Worm (Caenorhabditis elegans): ENCODE data around the gene F44F4.10.

F44F4.10 gene

DNA sequence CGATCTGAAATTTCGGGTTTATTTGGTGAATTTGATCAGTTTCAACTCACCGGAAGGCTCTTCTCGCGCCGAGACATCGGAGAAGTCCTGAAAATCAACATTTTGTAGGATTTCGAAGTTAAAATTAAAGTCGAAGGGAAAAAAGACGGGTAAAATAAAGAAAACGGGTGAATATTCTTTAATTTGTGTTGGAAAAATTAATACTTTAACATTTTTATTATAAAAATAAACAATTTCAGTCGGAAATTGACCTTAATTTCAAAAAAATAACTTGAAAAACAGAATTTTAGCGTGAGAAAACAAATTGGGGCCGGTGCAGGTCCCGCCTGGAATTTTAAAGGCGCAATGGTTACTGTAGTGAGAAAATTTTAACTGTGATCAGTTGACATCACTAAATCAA is 36.0 kb upstream of the F44F4.10 start, which contains the start of gene nos-1:
Gene nos-1 (minus strand): TSS at position 101 of the 400 bp plus-strand sequence.
- TF ChIP-seq pha-4 (tag; optimal IDR thresholded peaks at IDR 0.05), result no peak
- TF ChIP-seq nhr-28 (tag; optimal IDR thresholded peaks at IDR 0.05), result no peak
- TF ChIP-seq eor-1 (tag; optimal IDR thresholded peaks at IDR 0.05), result no peak

DNA sequence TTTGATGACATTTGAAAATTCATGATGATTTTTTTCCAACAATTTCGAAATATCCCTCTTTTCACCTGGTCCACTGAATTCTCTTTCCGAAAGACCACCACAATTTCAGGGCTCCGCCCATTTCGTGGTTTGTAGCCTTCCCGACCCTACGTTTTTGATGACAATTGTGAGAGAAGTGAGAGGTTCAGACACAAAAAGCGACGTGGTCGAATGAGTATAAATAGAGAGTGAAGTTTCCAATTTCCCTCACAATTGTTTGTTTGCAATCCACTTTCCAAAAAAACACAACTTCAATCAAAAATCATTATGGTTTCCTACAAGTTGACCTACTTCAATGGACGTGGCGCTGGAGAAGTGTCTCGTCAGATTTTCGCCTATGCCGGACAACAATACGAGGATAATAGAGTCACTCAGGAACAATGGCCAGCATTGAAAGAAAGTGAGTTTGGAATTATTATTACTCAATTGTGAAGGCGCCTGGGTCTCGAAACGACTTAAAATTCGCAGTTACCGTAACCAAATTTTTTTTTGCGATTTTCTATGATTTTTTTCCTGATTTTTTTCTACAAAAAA is 33.1 kb upstream of the F44F4.10 start, which contains the start of gene gst-5:
Gene gst-5 (plus strand): TSS at position 246 of the 573 bp plus-strand sequence.
- no peak for TF ChIP-seq lin-39 (tag; optimal IDR thresholded peaks at IDR 0.05)
- no peak for TF ChIP-seq egl-27 (tag; optimal IDR thresholded peaks at IDR 0.05)
- no peak for TF ChIP-seq nhr-43 (tag; optimal IDR thresholded peaks at IDR 0.05; ENCODE audit: poor library complexity, severe bottlenecking)
- TF ChIP-seq nhr-11 (tag; optimal IDR thresholded peaks at IDR 0.05), result peak; percentile 67
- TF ChIP-seq nhr-12 (tag; optimal IDR thresholded peaks at IDR 0.05), result no peak
- no peak for TF ChIP-seq snpc-4 (tag; optimal IDR thresholded peaks at IDR 0.05)
- TF ChIP-seq elt-1 (tag; optimal IDR thresholded peaks at IDR 0.05), result no peak
- TF ChIP-seq mdl-1 (tag; optimal IDR thresholded peaks at IDR 0.05), result no peak
- TF ChIP-seq ztf-11 (tag; optimal IDR thresholded peaks at IDR 0.05), result no peak
- no peak for TF ChIP-seq lsy-12 (tag; optimal IDR thresholded peaks at IDR 0.05)
- peak; percentile 39 for TF ChIP-seq nfya-1 (tag; optimal IDR thresholded peaks at IDR 0.05; ENCODE audit: insufficient read depth)
- TF ChIP-seq skn-1 (tag; optimal IDR thresholded peaks at IDR 0.05), result peak; percentile 61
- TF ChIP-seq elt-3 (tag; optimal IDR thresholded peaks at IDR 0.05), result no peak
- peak; percentile 30 for TF ChIP-seq nhr-23 (tag; optimal IDR thresholded peaks at IDR 0.05)
- no peak for TF ChIP-seq nhr-77 (tag; optimal IDR thresholded peaks at IDR 0.05)
- TF ChIP-seq R02D3.7 (tag; optimal IDR thresholded peaks at IDR 0.05), result no peak
- TF ChIP-seq ceh-16 (tag; optimal IDR thresholded peaks at IDR 0.05), result no peak
- no peak for TF ChIP-seq nhr-67 (tag; optimal IDR thresholded peaks at IDR 0.05)
- peak; percentile 17 for TF ChIP-seq pqm-1 (tag; optimal IDR thresholded peaks at IDR 0.05)
- TF ChIP-seq ZK546.5 (tag; optimal IDR thresholded peaks at IDR 0.05), result no peak
- no peak for TF ChIP-seq jun-1 (tag; optimal IDR thresholded peaks at IDR 0.05)
- no peak for TF ChIP-seq egl-5 (tag; optimal IDR thresholded peaks at IDR 0.05)
- no peak for TF ChIP-seq ceh-28 (tag; optimal IDR thresholded peaks at IDR 0.05)
- no peak for TF ChIP-seq daf-12 (tag; optimal IDR thresholded peaks at IDR 0.05)
- TF ChIP-seq ceh-82 (tag; optimal IDR thresholded peaks at IDR 0.05), result no peak
- peak; percentile 89 for TF ChIP-seq pha-4 (tag; optimal IDR thresholded peaks at IDR 0.05)
- TF ChIP-seq fos-1 (tag; optimal IDR thresholded peaks at IDR 0.05), result no peak
- no peak for TF ChIP-seq nhr-25 (tag; optimal IDR thresholded peaks at IDR 0.05)
- no peak for TF ChIP-seq eor-1 (tag; optimal IDR thresholded peaks at IDR 0.05)
- TF ChIP-seq ama-1 (optimal IDR thresholded peaks at IDR 0.05), result peak; percentile 21
- TF ChIP-seq nhr-28 (tag; optimal IDR thresholded peaks at IDR 0.05), result no peak
- no peak for TF ChIP-seq aly-2 (tag; optimal IDR thresholded peaks at IDR 0.05)
- TF ChIP-seq nhr-76 (tag; optimal IDR thresholded peaks at IDR 0.05), result no peak
- TF ChIP-seq mml-1 (tag; optimal IDR thresholded peaks at IDR 0.05), result no peak
- no peak for TF ChIP-seq unc-62 (GFP tag; optimal IDR thresholded peaks at IDR 0.05)
- peak; percentile 9 for TF ChIP-seq hmg-11 (tag; optimal IDR thresholded peaks at IDR 0.05)
- no peak for TF ChIP-seq fkh-2 (tag; optimal IDR thresholded peaks at IDR 0.05)
- TF ChIP-seq lin-15B (tag; optimal IDR thresholded peaks at IDR 0.05), result peak; percentile 15
- TF ChIP-seq ztf-4 (tag; optimal IDR thresholded peaks at IDR 0.05), result no peak
- no peak for TF ChIP-seq ceh-9 (tag; optimal IDR thresholded peaks at IDR 0.05)
- TF ChIP-seq sea-2 (GFP tag; optimal IDR thresholded peaks at IDR 0.05), result no peak
- peak; percentile 33 for TF ChIP-seq elt-2 (tag; optimal IDR thresholded peaks at IDR 0.05)
- TF ChIP-seq unc-39 (tag; optimal IDR thresholded peaks at IDR 0.05), result no peak
- no peak for TF ChIP-seq zag-1 (tag; optimal IDR thresholded peaks at IDR 0.05)
- no peak for TF ChIP-seq fkh-10 (GFP tag; optimal IDR thresholded peaks at IDR 0.05)
- TF ChIP-seq nhr-237 (tag; optimal IDR thresholded peaks at IDR 0.05), result no peak
- TF ChIP-seq tbx-2 (tag; optimal IDR thresholded peaks at IDR 0.05), result no peak
